Fruit fly (Drosophila melanogaster): ENCODE results near the gene Kdm3.

- no peak for TF ChIP-seq insv (optimal IDR thresholded peaks at IDR 0.05)
- TF ChIP-seq psq (optimal IDR thresholded peaks at IDR 0.05): no peak
- TF ChIP-seq h (optimal IDR thresholded peaks at IDR 0.05): no peak
These were observed 27.8 kb upstream of the Kdm3 start for dm6 chr3R:9487961-9488360.
